Fruit fly (Drosophila melanogaster): ENCODE results near the gene Arp5.
A peak's percentile ranks its signal among the peaks of the same experiment; 100 is the strongest.

Arp5 gene

DNA sequence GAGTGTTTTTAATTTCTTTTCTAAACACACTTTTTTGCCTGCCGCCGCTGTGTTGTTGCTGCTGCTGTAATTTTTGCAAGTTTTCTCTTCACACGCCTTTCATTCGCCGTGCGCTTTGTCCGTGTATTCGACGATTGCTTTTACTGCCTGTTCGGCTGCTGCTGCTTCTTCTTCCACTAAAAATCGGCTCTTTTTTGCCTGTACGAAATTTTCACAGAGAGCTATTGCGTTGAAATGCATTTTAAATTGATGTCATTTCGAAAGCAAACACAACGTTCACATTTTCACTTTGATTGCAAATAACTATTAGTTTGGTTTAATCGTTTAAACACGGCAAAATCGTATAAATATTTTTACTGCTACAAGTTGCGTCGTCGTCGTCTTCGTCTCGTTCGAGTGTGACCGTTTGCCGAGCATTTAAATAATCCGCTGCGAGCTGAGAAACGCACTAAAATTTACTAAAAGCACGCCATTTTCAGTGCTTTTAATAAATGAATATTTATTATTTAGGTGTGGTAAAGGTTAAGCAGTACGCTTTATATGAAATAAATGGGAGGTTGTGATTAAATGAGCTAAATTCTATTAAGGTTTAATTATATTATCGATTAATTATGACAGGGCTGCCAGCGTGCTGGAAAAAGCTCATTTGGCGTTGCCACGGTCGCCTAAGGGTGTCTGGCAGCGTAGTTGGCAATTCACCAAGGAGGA is 14.0 kb downstream of the Arp5 start, which contains the start of the genes Ssdp and CG7985 (continued):
- TF ChIP-seq Rx (GFP tag; IDR thresholded peaks at IDR 0.05): no peak
- peak; percentile 24 for TF ChIP-seq Max (GFP tag; optimal IDR thresholded peaks at IDR 0.05)
- peak; percentile 71 for TF ChIP-seq CG2116 (GFP tag; optimal IDR thresholded peaks at IDR 0.05)
- no peak for TF ChIP-seq eyg (GFP tag; optimal IDR thresholded peaks at IDR 0.05)
- no peak for TF ChIP-seq Myb (GFP tag; optimal IDR thresholded peaks at IDR 0.05)
- no peak for TF ChIP-seq Hr51 (GFP tag; optimal IDR thresholded peaks at IDR 0.05)
- no peak for TF ChIP-seq CG4424 (GFP tag; optimal IDR thresholded peaks at IDR 0.05)
- TF ChIP-seq Six4 (GFP tag; optimal IDR thresholded peaks at IDR 0.05): no peak
- peak; percentile 42 for TF ChIP-seq YL-1 (GFP tag; optimal IDR thresholded peaks at IDR 0.05)
- no peak for TF ChIP-seq CG14050 (GFP tag; IDR thresholded peaks at IDR 0.05)
- no peak for TF ChIP-seq Eip74EF (GFP tag; optimal IDR thresholded peaks at IDR 0.05)
- no peak for TF ChIP-seq NFAT (GFP tag; IDR thresholded peaks at IDR 0.05)
- TF ChIP-seq CG17359 (tag; optimal IDR thresholded peaks at IDR 0.05): no peak
- TF ChIP-seq Hr78 (GFP tag; optimal IDR thresholded peaks at IDR 0.05): no peak
- TF ChIP-seq CG8281 (tag; optimal IDR thresholded peaks at IDR 0.05): no peak
- peak; percentile 44 for TF ChIP-seq nmo (GFP tag; optimal IDR thresholded peaks at IDR 0.05)
- TF ChIP-seq onecut (GFP tag; IDR thresholded peaks at IDR 0.05): peak; percentile 86
- no peak for TF ChIP-seq croc (GFP tag; conservative IDR thresholded peaks at IDR 0.05)
- no peak for TF ChIP-seq CG10209 (GFP tag; optimal IDR thresholded peaks at IDR 0.05)
- TF ChIP-seq Sry-δ (GFP tag; optimal IDR thresholded peaks at IDR 0.05): peak; percentile 27
- TF ChIP-seq pzg (GFP tag; optimal IDR thresholded peaks at IDR 0.05): peak; percentile 87
- peak; percentile 66 for TF ChIP-seq Ets97D (GFP tag; optimal IDR thresholded peaks at IDR 0.05)
- peak; percentile 11 for TF ChIP-seq Hsf (GFP tag; optimal IDR thresholded peaks at IDR 0.05)
- no peak for TF ChIP-seq CG16813 (GFP tag; IDR thresholded peaks at IDR 0.05; ENCODE audit: partially characterized antibody)
- no peak for TF ChIP-seq CG9817 (tag; optimal IDR thresholded peaks at IDR 0.05)
- TF ChIP-seq btn (GFP tag; optimal IDR thresholded peaks at IDR 0.05): no peak
- TF ChIP-seq CG9797 (GFP tag; optimal IDR thresholded peaks at IDR 0.05): peak; percentile 83
- TF ChIP-seq Doc3 (GFP tag; IDR thresholded peaks at IDR 0.05; ENCODE audit: partially characterized antibody): no peak
- TF ChIP-seq trem (tag; optimal IDR thresholded peaks at IDR 0.05): peak; percentile 64
- peak; percentile 20 for TF ChIP-seq CG33213 (GFP tag; optimal IDR thresholded peaks at IDR 0.05)
- TF ChIP-seq CG1603 (tag; optimal IDR thresholded peaks at IDR 0.05): peak; percentile 27
- peak; percentile 33 for TF ChIP-seq CG2120 (GFP tag; optimal IDR thresholded peaks at IDR 0.05)
- peak; percentile 60 for TF ChIP-seq CG15514 (GFP tag; optimal IDR thresholded peaks at IDR 0.05)
- TF ChIP-seq Mad (GFP tag; optimal IDR thresholded peaks at IDR 0.05): peak; percentile 9
- TF ChIP-seq psq (GFP tag; optimal IDR thresholded peaks at IDR 0.05): peak; percentile 92
- no peak for TF ChIP-seq corto (GFP tag; optimal IDR thresholded peaks at IDR 0.05)
- TF ChIP-seq CG10147 (GFP tag; optimal IDR thresholded peaks at IDR 0.05): peak; percentile 12
- TF ChIP-seq pita (GFP tag; optimal IDR thresholded peaks at IDR 0.05): no peak
- peak; percentile 81 for TF ChIP-seq gfzf (GFP tag; optimal IDR thresholded peaks at IDR 0.05)
- peak; percentile 4 for TF ChIP-seq stwl (tag; optimal IDR thresholded peaks at IDR 0.05)
- TF ChIP-seq CG1233 (GFP tag; optimal IDR thresholded peaks at IDR 0.05): no peak
- TF ChIP-seq Xbp1 (GFP tag; optimal IDR thresholded peaks at IDR 0.05): peak; percentile 3
- peak; percentile 16 for TF ChIP-seq CTCF (GFP tag; optimal IDR thresholded peaks at IDR 0.05)
- no peak for TF ChIP-seq GATAe (GFP tag; conservative IDR thresholded peaks at IDR 0.05)
- TF ChIP-seq CoRest (tag; optimal IDR thresholded peaks at IDR 0.05): peak; percentile 46
- TF ChIP-seq CG4707 (GFP tag; optimal IDR thresholded peaks at IDR 0.05): no peak
- TF ChIP-seq CG3163 (GFP tag; optimal IDR thresholded peaks at IDR 0.05): no peak
- peak; percentile 66 for TF ChIP-seq BEAF-32 (GFP tag; optimal IDR thresholded peaks at IDR 0.05)
- no peak for TF ChIP-seq insv (GFP tag; optimal IDR thresholded peaks at IDR 0.05)
